Fruit fly (Drosophila melanogaster): ENCODE data around the gene CG33966.

DNA sequence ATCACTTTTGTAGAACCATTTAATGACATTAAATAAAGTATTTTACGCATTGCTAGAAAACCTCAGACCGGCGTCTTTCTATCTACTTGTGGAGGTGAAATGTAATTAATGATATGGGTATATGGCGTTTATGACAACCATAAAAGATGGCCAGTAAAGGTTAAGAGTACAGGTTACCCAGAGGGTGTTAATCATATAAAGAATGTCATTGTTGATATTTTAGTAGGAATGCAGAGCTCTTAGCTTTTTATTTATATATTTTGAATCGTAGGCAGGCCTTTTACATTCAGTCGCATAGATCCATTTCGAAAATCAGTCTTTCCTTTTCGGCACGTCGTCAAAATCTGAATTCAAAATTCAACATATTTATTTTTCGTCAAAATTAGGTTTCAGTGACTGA lies 16.5 kb downstream of the CG33966 start, which contains the start of gene Bfc:
- TF ChIP-seq CG11294 (GFP tag; IDR thresholded peaks at IDR 0.05) (no peak), topi (GFP tag; optimal IDR thresholded peaks at IDR 0.05) (no peak), CG15336 (GFP tag; IDR thresholded peaks at IDR 0.05) (no peak), CG3032 (tag; optimal IDR thresholded peaks at IDR 0.05) (no peak), vri (GFP tag; optimal IDR thresholded peaks at IDR 0.05) (no peak), lz (GFP tag; optimal IDR thresholded peaks at IDR 0.05) (no peak)

All from whole organism, prepupa.